Fruit fly (Drosophila melanogaster) whole organism, embryonic: ENCODE measurements around the gene CG44044.

Experiments
- B-H1 ChIP-seq: fragments of 200-800 bp; sonication (Bioruptor generic); IDR thresholded peaks from 3 replicates; pipeline ENCODE4 v1.3.6; 2022; ENCODE audit warnings: missing biosample characterization, missing genetic modification characterization
- BEAF-32 ChIP-seq: fragments of 200-800 bp; sonication (Bioruptor generic); optimal IDR thresholded peaks from 3 replicates; lab custom pipeline; 2017; ENCODE audit warnings: missing biosample characterization, missing genetic modification characterization, mild to moderate bottlenecking, moderate library complexity, missing genetic modification reagents
- Bdp1 ChIP-seq: fragments of 200-800 bp; sonication (Bioruptor generic); optimal IDR thresholded peaks from 3 replicates; lab custom pipeline; 2016; ENCODE audit warnings: missing biosample characterization, missing genetic modification characterization
- Bgb ChIP-seq: fragments of 200-800 bp; sonication (Bioruptor generic); IDR thresholded peaks from 2 replicates; pipeline ENCODE4 v1.3.6; 2022; ENCODE audit warnings: missing biosample characterization, missing genetic modification characterization; ENCODE audit not compliant: partially characterized antibody
- CG10267 ChIP-seq: fragments of 200-800 bp; sonication (Bioruptor generic); optimal IDR thresholded peaks from 2 replicates; lab custom pipeline; 2018; ENCODE audit warnings: missing biosample characterization, mild to moderate bottlenecking, missing genetic modification characterization, moderate library complexity
- CG10462 ChIP-seq: fragments of 200-800 bp; sonication (Bioruptor generic); optimal IDR thresholded peaks from 2 replicates; lab custom pipeline; 2016; ENCODE audit warnings: missing biosample characterization, missing genetic modification characterization
- CG11504 ChIP-seq: fragments of 200-800 bp; sonication (Bioruptor generic); optimal IDR thresholded peaks from 3 replicates; lab custom pipeline; 2019; ENCODE audit warnings: missing biosample characterization, mild to moderate bottlenecking, missing genetic modification characterization, moderate library complexity
- CG11695 ChIP-seq: fragments of 200-800 bp; sonication (Bioruptor generic); IDR thresholded peaks from 3 replicates; pipeline ENCODE4 v1.3.6; 2022; ENCODE audit warnings: missing biosample characterization, missing genetic modification characterization
- CG11696 ChIP-seq: fragments of 200-800 bp; sonication (Bioruptor generic); IDR thresholded peaks from 2 replicates; pipeline ENCODE4 v1.3.6; 2022; ENCODE audit warnings: missing biosample characterization, missing genetic modification characterization
- CG12942 ChIP-seq: fragments of 200-800 bp; sonication (Bioruptor generic); optimal IDR thresholded peaks from 3 replicates; lab custom pipeline; 2016; ENCODE audit warnings: missing biosample characterization, missing genetic modification characterization
- CG14050 ChIP-seq: fragments of 200-800 bp; sonication (Bioruptor generic); IDR thresholded peaks from 3 replicates; pipeline ENCODE4 v1.3.6; 2022; ENCODE audit warnings: missing biosample characterization, missing genetic modification characterization
- CG16779 ChIP-seq: fragments of 200-800 bp; sonication (Bioruptor generic); IDR thresholded peaks from 2 replicates; pipeline ENCODE4 v1.3.6; 2022; ENCODE audit warnings: missing biosample characterization, missing genetic modification characterization
- CG17385 ChIP-seq: fragments of 200-800 bp; sonication (Bioruptor generic); optimal IDR thresholded peaks from 3 replicates; lab custom pipeline; 2018; ENCODE audit warnings: missing biosample characterization, mild to moderate bottlenecking, missing genetic modification characterization
- CG33557 ChIP-seq: fragments of 200-800 bp; sonication (Bioruptor generic); optimal IDR thresholded peaks from 2 replicates; lab custom pipeline; 2019; ENCODE audit warnings: missing biosample characterization, mild to moderate bottlenecking, missing genetic modification characterization, moderate library complexity
- CG4360 ChIP-seq: fragments of 200-800 bp; sonication (Bioruptor generic); IDR thresholded peaks from 2 replicates; pipeline ENCODE4 v1.3.6; 2022; ENCODE audit warnings: missing biosample characterization, missing genetic modification characterization
- CG5245 ChIP-seq: fragments of 200-800 bp; sonication (Bioruptor generic); optimal IDR thresholded peaks from 3 replicates; lab custom pipeline; 2016; ENCODE audit warnings: missing biosample characterization, missing genetic modification characterization
- CG6813 ChIP-seq: fragments of 200-800 bp; sonication (Bioruptor generic); optimal IDR thresholded peaks from 2 replicates; lab custom pipeline; 2017; ENCODE audit warnings: missing biosample characterization, missing genetic modification characterization, mild to moderate bottlenecking, moderate library complexity, missing genetic modification reagents
- CG7372 ChIP-seq: fragments of 200-800 bp; sonication (Bioruptor generic); IDR thresholded peaks from 2 replicates; pipeline ENCODE4 v1.3.6; 2022; ENCODE audit warnings: missing biosample characterization, missing genetic modification characterization
- CG7745 ChIP-seq: fragments of 200-800 bp; sonication (Bioruptor generic); optimal IDR thresholded peaks from 2 replicates; lab custom pipeline; 2018; ENCODE audit warnings: missing biosample characterization, mild to moderate bottlenecking, missing genetic modification characterization, moderate library complexity
- CG8388 ChIP-seq: fragments of 200-800 bp; sonication (Bioruptor generic); optimal IDR thresholded peaks from 2 replicates; lab custom pipeline; 2019; ENCODE audit warnings: missing biosample characterization, mild to moderate bottlenecking, missing genetic modification characterization, moderate library complexity
- D ChIP-seq, 2 experiments: fragments of 200-800 bp in 1 of 2; fragments of >200 bp in 1 of 2; sonication (Bioruptor generic) in 1 of 2; optimal IDR thresholded peaks; 2 replicates in 1 of 2; 3 replicates in 1 of 2; lab custom pipeline; 2017; ENCODE audit warnings: mild to moderate bottlenecking in 1 of 2, missing biosample characterization in 1 of 2, missing genetic modification characterization in 1 of 2, missing genetic modification reagents in 1 of 2
- Elba2 ChIP-seq: fragments of 200-800 bp; sonication (Bioruptor generic); optimal IDR thresholded peaks from 3 replicates; lab custom pipeline; 2016; ENCODE audit warnings: missing biosample characterization, missing genetic modification characterization
- HLH3B ChIP-seq: fragments of 200-800 bp; sonication (Bioruptor generic); IDR thresholded peaks from 2 replicates; pipeline ENCODE4 v1.3.6; 2022; ENCODE audit warnings: missing biosample characterization, missing genetic modification characterization
- HLHmδ ChIP-seq: fragments of 200-800 bp; sonication (Bioruptor generic); optimal IDR thresholded peaks from 2 replicates; lab custom pipeline; 2018; ENCODE audit warnings: missing biosample characterization, mild to moderate bottlenecking, missing genetic modification characterization, moderate library complexity
- Lim3 ChIP-seq: fragments of 200-800 bp; sonication (Bioruptor generic); IDR thresholded peaks from 2 replicates; pipeline ENCODE4 v1.3.6; 2022; ENCODE audit warnings: missing biosample characterization, missing genetic modification characterization
- Meics ChIP-seq: fragments of 200-800 bp; sonication (Bioruptor generic); optimal IDR thresholded peaks from 2 replicates; lab custom pipeline; 2017; ENCODE audit warnings: missing biosample characterization, mild to moderate bottlenecking, missing genetic modification characterization
- NC2β ChIP-seq: fragments of 200-800 bp; sonication (Bioruptor generic); optimal IDR thresholded peaks from 2 replicates; lab custom pipeline; 2016; ENCODE audit warnings: missing biosample characterization, missing genetic modification characterization
- Optix ChIP-seq: fragments of 200-800 bp; sonication (Bioruptor generic); IDR thresholded peaks from 3 replicates; pipeline ENCODE4 v1.3.6; 2022; ENCODE audit warnings: missing biosample characterization, missing genetic modification characterization
- Vsx1 ChIP-seq: fragments of 200-800 bp; sonication (Bioruptor generic); optimal IDR thresholded peaks from 2 replicates; lab custom pipeline; 2017; ENCODE audit warnings: missing biosample characterization, mild to moderate bottlenecking, missing genetic modification characterization, missing genetic modification reagents
- Xrp1 ChIP-seq: fragments of 200-800 bp; sonication (Bioruptor generic); IDR thresholded peaks from 2 replicates; pipeline ENCODE4 v1.3.6; 2022; ENCODE audit warnings: missing biosample characterization, missing genetic modification characterization
- az2 ChIP-seq: fragments of 200-800 bp; sonication (Bioruptor generic); optimal IDR thresholded peaks from 3 replicates; lab custom pipeline; 2016; ENCODE audit warnings: missing biosample characterization, missing genetic modification characterization
- ci ChIP-seq: fragments of 200-800 bp; sonication (Bioruptor generic); IDR thresholded peaks from 3 replicates; pipeline ENCODE4 v1.3.6; 2022; ENCODE audit warnings: missing biosample characterization, missing genetic modification characterization
- crol ChIP-seq: fragments of 200-800 bp; sonication (Bioruptor generic); IDR thresholded peaks from 2 replicates; pipeline ENCODE4 v1.3.6; 2022; ENCODE audit warnings: missing biosample characterization, missing genetic modification characterization
- cwo ChIP-seq: fragments of 200-800 bp; sonication (Bioruptor generic); optimal IDR thresholded peaks from 3 replicates; lab custom pipeline; 2017; ENCODE audit warnings: missing biosample characterization, missing genetic modification characterization, mild to moderate bottlenecking, moderate library complexity, missing genetic modification reagents
- dan ChIP-seq: fragments of 200-800 bp; sonication (Bioruptor generic); IDR thresholded peaks from 2 replicates; pipeline ENCODE4 v1.3.6; 2022; ENCODE audit warnings: missing biosample characterization, missing genetic modification characterization
- gcm2 ChIP-seq: fragments of 200-800 bp; sonication (Bioruptor generic); optimal IDR thresholded peaks from 2 replicates; lab custom pipeline; 2016; ENCODE audit warnings: missing biosample characterization, missing genetic modification characterization
- hkb ChIP-seq, 2 experiments: fragments of 200-800 bp in 1 of 2; fragments of >200 bp in 1 of 2; sonication (Bioruptor generic) in 1 of 2; IDR thresholded peaks in 1 of 2; optimal IDR thresholded peaks in 1 of 2; 2 replicates each; pipeline versions ENCODE4 v1.3.6 to Lab custom; 2017 to 2022; ENCODE audit warnings: missing biosample characterization in 1 of 2, missing genetic modification characterization in 1 of 2
- ind ChIP-seq: fragments of 200-800 bp; sonication (Bioruptor generic); optimal IDR thresholded peaks from 3 replicates; lab custom pipeline; 2016; ENCODE audit warnings: missing biosample characterization, missing genetic modification characterization
- jumu ChIP-seq: fragments of 200-800 bp; sonication (Bioruptor generic); optimal IDR thresholded peaks from 3 replicates; lab custom pipeline; 2016; ENCODE audit warnings: missing biosample characterization, missing genetic modification characterization
- lmd ChIP-seq: fragments of 200-800 bp; sonication (Bioruptor generic); IDR thresholded peaks from 2 replicates; pipeline ENCODE4 v1.3.6; 2022; ENCODE audit warnings: missing biosample characterization, missing genetic modification characterization
- pfk ChIP-seq: fragments of 200-800 bp; sonication (Bioruptor generic); optimal IDR thresholded peaks from 2 replicates; lab custom pipeline; 2018; ENCODE audit warnings: missing biosample characterization, mild to moderate bottlenecking, missing genetic modification characterization, moderate library complexity
- pnt ChIP-seq: fragments of 200-800 bp; sonication (Bioruptor generic); optimal IDR thresholded peaks from 3 replicates; lab custom pipeline; 2016; ENCODE audit warnings: missing biosample characterization, missing genetic modification characterization
- pros ChIP-seq: fragments of 200-800 bp; sonication (Bioruptor generic); optimal IDR thresholded peaks from 3 replicates; lab custom pipeline; 2019; ENCODE audit warnings: missing biosample characterization, mild to moderate bottlenecking, missing genetic modification characterization, moderate library complexity
- sima ChIP-seq: fragments of 200-800 bp; sonication (Bioruptor generic); optimal IDR thresholded peaks from 2 replicates; lab custom pipeline; 2016; ENCODE audit warnings: missing biosample characterization, missing genetic modification characterization
- stwl ChIP-seq: fragments of 200-800 bp; sonication (Bioruptor generic); optimal IDR thresholded peaks from 3 replicates; lab custom pipeline; 2018; ENCODE audit warnings: missing biosample characterization, mild to moderate bottlenecking, missing genetic modification characterization, moderate library complexity
- trh ChIP-seq: fragments of 200-800 bp; sonication (Bioruptor generic); optimal IDR thresholded peaks from 2 replicates; lab custom pipeline; 2016; ENCODE audit warnings: missing biosample characterization, missing genetic modification characterization
- twi ChIP-seq: fragments of 200-800 bp; optimal IDR thresholded peaks from 2 replicates; lab custom pipeline; 2019; ENCODE audit warnings: missing biosample characterization, mild to moderate bottlenecking, missing genetic modification characterization, moderate library complexity
- zf30C ChIP-seq: fragments of 200-800 bp; sonication (Bioruptor generic); optimal IDR thresholded peaks from 3 replicates; lab custom pipeline; 2018; ENCODE audit warnings: missing biosample characterization, mild to moderate bottlenecking, missing genetic modification characterization
- zfh1 ChIP-seq: fragments of 200-800 bp; sonication (Bioruptor generic); IDR thresholded peaks from 3 replicates; pipeline ENCODE4 v1.3.6; 2022; ENCODE audit warnings: missing biosample characterization, missing genetic modification characterization

The CG44044 gene

DNA sequence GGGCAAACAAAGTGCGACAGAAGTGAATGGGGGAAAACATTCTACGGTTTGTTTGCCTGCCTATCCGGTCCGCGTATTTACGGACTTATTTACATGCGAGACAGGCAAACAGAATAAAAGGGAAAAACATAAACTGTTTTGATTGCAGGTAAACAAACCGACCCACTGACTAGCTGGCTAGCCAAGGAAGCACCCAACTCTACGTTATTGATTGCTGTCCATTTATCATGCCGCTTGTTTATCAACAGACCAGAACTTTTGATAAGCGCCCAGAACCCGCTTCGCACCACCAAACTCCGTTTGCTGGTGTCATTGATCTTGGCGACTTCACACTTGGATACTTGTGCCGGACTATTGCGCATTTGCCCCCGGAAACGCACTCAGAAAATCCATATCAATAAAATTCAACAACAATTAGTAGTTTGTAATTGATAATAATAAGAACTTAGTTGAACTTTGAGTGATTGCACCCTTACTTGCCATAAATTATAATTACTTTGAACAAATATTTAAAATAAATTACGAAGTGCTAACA, 10.2 kb downstream of the CG44044 start (continued):
- TF ChIP-seq jumu (GFP tag; lab: Kevin White, UChicago) (peak; percentile 28), B-H1 (GFP tag; lab: Robert Waterston, UW) (no peak), ci (GFP tag; lab: Robert Waterston, UW) (peak; percentile 80), CG4360 (GFP tag; lab: Robert Waterston, UW) (no peak), pros (GFP tag; lab: Kevin White, UChicago) (no peak), stwl (tag; lab: Kevin White, UChicago) (no peak), CG33557 (GFP tag; lab: Kevin White, UChicago) (peak; percentile 89), CG11695 (GFP tag; lab: Robert Waterston, UW) (0 out of 3 replicates have a peak, but pooled peaks have one; percentile 61), Meics (peak; percentile 61), Elba2 (GFP tag; lab: Kevin White, UChicago) (no peak), trh (GFP tag; lab: Kevin White, UChicago) (peak; percentile 64), CG6813 (GFP tag; lab: Kevin White, UChicago) (peak; percentile 86), CG7745 (tag; lab: Kevin White, UChicago) (peak; percentile 77), Bdp1 (GFP tag; lab: Kevin White, UChicago) (peak; percentile 78), CG17385 (GFP tag; lab: Kevin White, UChicago) (peak; percentile 44), zfh1 (GFP tag; lab: Robert Waterston, UW) (peak; percentile 57; the same call in 2 of the 3 replicates), twi (tag; lab: Kevin White, UChicago) (peak; percentile 35), CG5245 (no peak), ind (GFP tag; lab: Kevin White, UChicago) (no peak), CG14050 (GFP tag; lab: Robert Waterston, UW) (no peak), hkb (optimal IDR thresholded peaks at IDR 0.05; lab: Kevin White, UChicago) (no peak), hkb (GFP tag; IDR thresholded peaks at IDR 0.05; lab: Robert Waterston, UW) (peak; percentile 58; the same call in 1 of the 2 replicates), dan (GFP tag; lab: Robert Waterston, UW) (no peak), pfk (GFP tag; lab: Kevin White, UChicago) (peak; percentile 13), CG12942 (GFP tag; lab: Kevin White, UChicago) (peak; percentile 68), sima (GFP tag; lab: Kevin White, UChicago) (no peak), BEAF-32 (no peak), lmd (GFP tag; lab: Robert Waterston, UW) (no peak), HLH3B (GFP tag; lab: Robert Waterston, UW) (peak; percentile 36; the same call in 1 of the 2 replicates), cwo (GFP tag; lab: Kevin White, UChicago) (peak; percentile 22), NC2β (GFP tag; lab: Kevin White, UChicago) (peak; percentile 39), CG10462 (GFP tag; lab: Kevin White, UChicago) (peak; percentile 23), az2 (GFP tag; lab: Kevin White, UChicago) (no peak), pnt (GFP tag; lab: Kevin White, UChicago) (peak; percentile 4), CG10267 (tag; lab: Kevin White, UChicago) (no peak), zf30C (GFP tag; lab: Kevin White, UChicago) (no peak), CG16779 (GFP tag; lab: Robert Waterston, UW) (0 out of 2 replicates have a peak, but pooled peaks have one; percentile 53), Vsx1 (GFP tag; lab: Kevin White, UChicago) (peak; percentile 75), CG11504 (tag; lab: Kevin White, UChicago) (no peak), Bgb (no peak), HLHmδ (GFP tag; lab: Kevin White, UChicago) (peak; percentile 73), CG11696 (GFP tag; lab: Robert Waterston, UW) (peak; percentile 56), Lim3 (no peak), D (optimal IDR thresholded peaks at IDR 0.05; lab: Kevin White, UChicago) (no peak), D (GFP tag; optimal IDR thresholded peaks at IDR 0.05; lab: Kevin White, UChicago) (peak; percentile 55), crol (GFP tag; lab: Robert Waterston, UW) (peak; percentile 24; the same call in 1 of the 2 replicates), gcm2 (GFP tag; lab: Kevin White, UChicago) (no peak), Optix (GFP tag; lab: Robert Waterston, UW) (0 out of 3 replicates have a peak, but pooled peaks have one; percentile 36), CG7372 (no peak), Xrp1 (GFP tag; lab: Robert Waterston, UW) (peak; percentile 87), CG8388 (no peak)
